Fruit fly (Drosophila melanogaster) whole organism, embryonic: ENCODE data around the gene Fmr1.
A peak's percentile ranks its signal among the peaks of the same experiment; 100 is the strongest.

Experiments
- Aef1 ChIP-seq: fragments of 200-800 bp; sonication (Bioruptor generic); IDR thresholded peaks from 3 replicates; pipeline ENCODE4 v1.3.6; 2022; ENCODE audit warnings: missing biosample characterization, missing genetic modification characterization
- CG11093 ChIP-seq: fragments of 200-800 bp; sonication (Bioruptor generic); IDR thresholded peaks from 3 replicates; pipeline ENCODE4 v1.3.6; 2022; ENCODE audit warnings: missing biosample characterization, missing genetic modification characterization
- CG11504 ChIP-seq: fragments of 200-800 bp; sonication (Bioruptor generic); optimal IDR thresholded peaks from 3 replicates; lab custom pipeline; 2019; ENCODE audit warnings: missing biosample characterization, mild to moderate bottlenecking, missing genetic modification characterization, moderate library complexity
- CG12942 ChIP-seq: fragments of 200-800 bp; sonication (Bioruptor generic); optimal IDR thresholded peaks from 3 replicates; lab custom pipeline; 2016; ENCODE audit warnings: missing biosample characterization, missing genetic modification characterization
- CG13287 ChIP-seq: fragments of 200-800 bp; sonication (Bioruptor generic); IDR thresholded peaks from 2 replicates; pipeline ENCODE4 v1.3.6; 2022; ENCODE audit warnings: missing biosample characterization, missing genetic modification characterization; ENCODE audit not compliant: partially characterized antibody
- CG13894 ChIP-seq: fragments of 200-800 bp; sonication (Bioruptor generic); optimal IDR thresholded peaks from 3 replicates; lab custom pipeline; 2018; ENCODE audit warnings: missing biosample characterization, mild to moderate bottlenecking, missing genetic modification characterization, moderate library complexity
- CG15479 ChIP-seq: fragments of 200-800 bp; sonication (Bioruptor generic); optimal IDR thresholded peaks from 3 replicates; lab custom pipeline; 2019; ENCODE audit warnings: missing biosample characterization, mild to moderate bottlenecking, missing genetic modification characterization, moderate library complexity
- CG16813 ChIP-seq: fragments of 200-800 bp; sonication (Bioruptor generic); IDR thresholded peaks from 3 replicates; pipeline ENCODE4 v1.3.6; 2022; ENCODE audit warnings: missing biosample characterization, missing genetic modification characterization; ENCODE audit not compliant: partially characterized antibody
- CG2199 ChIP-seq: fragments of 200-800 bp; sonication (Bioruptor generic); IDR thresholded peaks from 3 replicates; pipeline ENCODE4 v1.3.6; 2022; ENCODE audit warnings: missing biosample characterization, missing genetic modification characterization
- CG7271 ChIP-seq: fragments of 200-800 bp; sonication (Bioruptor generic); optimal IDR thresholded peaks from 2 replicates; lab custom pipeline; 2018; ENCODE audit warnings: missing biosample characterization, mild to moderate bottlenecking, missing genetic modification characterization, moderate library complexity
- CG8478 ChIP-seq: fragments of >200 bp; optimal IDR thresholded peaks from 2 replicates; lab custom pipeline; 2018
- Doc3 ChIP-seq: fragments of 200-800 bp; sonication (Bioruptor generic); IDR thresholded peaks from 3 replicates; pipeline ENCODE4 v1.3.6; 2022; ENCODE audit warnings: missing biosample characterization, missing genetic modification characterization; ENCODE audit not compliant: partially characterized antibody
- Ets65A ChIP-seq: fragments of 200-800 bp; sonication (Bioruptor generic); peaks from one replicate; lab custom pipeline; 2016; ENCODE audit warnings: missing biosample characterization, missing genetic modification characterization
- Fer3 ChIP-seq: fragments of 200-800 bp; sonication (Bioruptor generic); optimal IDR thresholded peaks from 2 replicates; lab custom pipeline; 2018; ENCODE audit warnings: missing biosample characterization, mild to moderate bottlenecking, missing genetic modification characterization, moderate library complexity
- HLHmδ ChIP-seq: fragments of 200-800 bp; sonication (Bioruptor generic); optimal IDR thresholded peaks from 2 replicates; lab custom pipeline; 2018; ENCODE audit warnings: missing biosample characterization, mild to moderate bottlenecking, missing genetic modification characterization, moderate library complexity
- Med ChIP-seq: fragments of 200-800 bp; sonication (Bioruptor generic); peaks from one replicate; lab custom pipeline; 2016; ENCODE audit warnings: missing biosample characterization, missing genetic modification characterization, mild to moderate bottlenecking, inconsistent platforms, moderate library complexity
- NK7.1 ChIP-seq: fragments of 200-800 bp; sonication (Bioruptor generic); optimal IDR thresholded peaks from 3 replicates; lab custom pipeline; 2016; ENCODE audit warnings: missing biosample characterization, missing genetic modification characterization
- Sin3A ChIP-seq: fragments of >200 bp; optimal IDR thresholded peaks from 2 replicates; lab custom pipeline; 2018
- cad ChIP-seq: fragments of >200 bp; optimal IDR thresholded peaks from 2 replicates; lab custom pipeline; 2017; ENCODE audit warnings: missing biosample characterization, missing genetic modification characterization
- cg ChIP-seq: fragments of 200-800 bp; sonication (Bioruptor generic); optimal IDR thresholded peaks from 3 replicates; lab custom pipeline; 2019; ENCODE audit warnings: missing biosample characterization, mild to moderate bottlenecking, missing genetic modification characterization, moderate library complexity
- chinmo ChIP-seq: fragments of 200-800 bp; sonication (Bioruptor generic); IDR thresholded peaks from 4 replicates; pipeline ENCODE4 v1.3.6; 2022; ENCODE audit warnings: missing biosample characterization, missing genetic modification characterization; ENCODE audit not compliant: partially characterized antibody
- en ChIP-seq: fragments of 200-800 bp; sonication (Bioruptor generic); optimal IDR thresholded peaks from 2 replicates; lab custom pipeline; 2016; ENCODE audit warnings: missing biosample characterization, missing genetic modification characterization
- exex ChIP-seq: fragments of 200-800 bp; sonication (Bioruptor generic); optimal IDR thresholded peaks from 4 replicates; lab custom pipeline; 2018; ENCODE audit warnings: missing biosample characterization, mild to moderate bottlenecking, missing genetic modification characterization, moderate library complexity
- ftz-f1 ChIP-seq: fragments of 200-800 bp; sonication (Bioruptor generic); optimal IDR thresholded peaks from 2 replicates; lab custom pipeline; 2016; ENCODE audit warnings: missing biosample characterization, missing genetic modification characterization
- grn ChIP-seq: fragments of 200-800 bp; sonication (Bioruptor generic); optimal IDR thresholded peaks from 3 replicates; lab custom pipeline; 2017; ENCODE audit warnings: missing biosample characterization, missing genetic modification characterization
- gro ChIP-seq: fragments of 200-800 bp; sonication (Bioruptor generic); optimal IDR thresholded peaks from 2 replicates; lab custom pipeline; 2016; ENCODE audit warnings: missing biosample characterization, missing genetic modification characterization
- gsb ChIP-seq: fragments of 200-800 bp; sonication (Bioruptor generic); IDR thresholded peaks from 2 replicates; pipeline ENCODE4 v1.3.6; 2022; ENCODE audit warnings: missing biosample characterization, missing genetic modification characterization
- hkb ChIP-seq, 2 experiments: fragments of 200-800 bp in 1 of 2; fragments of >200 bp in 1 of 2; sonication (Bioruptor generic) in 1 of 2; IDR thresholded peaks in 1 of 2; optimal IDR thresholded peaks in 1 of 2; 2 replicates each; pipeline versions ENCODE4 v1.3.6 to Lab custom; 2017 to 2022; ENCODE audit warnings: missing biosample characterization in 1 of 2, missing genetic modification characterization in 1 of 2
- ind ChIP-seq: fragments of 200-800 bp; sonication (Bioruptor generic); optimal IDR thresholded peaks from 3 replicates; lab custom pipeline; 2016; ENCODE audit warnings: missing biosample characterization, missing genetic modification characterization
- nom ChIP-seq: fragments of 200-800 bp; sonication (Bioruptor generic); optimal IDR thresholded peaks from 2 replicates; lab custom pipeline; 2017; ENCODE audit warnings: missing biosample characterization, missing genetic modification characterization, mild to moderate bottlenecking, moderate library complexity, missing genetic modification reagents
- pan ChIP-seq, 4 experiments: fragments of >200 bp in 3 of 4; fragments of 200-800 bp in 1 of 4; sonication (Bioruptor generic) in 1 of 4; optimal IDR thresholded peaks in 3 of 4; IDR thresholded peaks in 1 of 4; 2 replicates each; pipeline versions ENCODE4 v1.3.6 to Lab custom; 2017 to 2022; ENCODE audit warnings: missing biosample characterization in 2 of 4, missing genetic modification characterization in 2 of 4, mixed read lengths in 1 of 4
- sens ChIP-seq: fragments of 200-800 bp; sonication (Bioruptor generic); peaks from one replicate; lab custom pipeline; 2016; ENCODE audit warnings: missing biosample characterization, missing genetic modification characterization
- sug ChIP-seq: fragments of 200-800 bp; optimal IDR thresholded peaks from 2 replicates; lab custom pipeline; 2019; ENCODE audit warnings: missing biosample characterization, mild to moderate bottlenecking, missing genetic modification characterization, moderate library complexity
- twi ChIP-seq: fragments of 200-800 bp; optimal IDR thresholded peaks from 2 replicates; lab custom pipeline; 2019; ENCODE audit warnings: missing biosample characterization, mild to moderate bottlenecking, missing genetic modification characterization, moderate library complexity
- zen ChIP-seq: fragments of 200-800 bp; sonication (Bioruptor generic); optimal IDR thresholded peaks from 3 replicates; lab custom pipeline; 2018; ENCODE audit warnings: missing biosample characterization, mild to moderate bottlenecking, missing genetic modification characterization, moderate library complexity

Fmr1 gene

dm6 chr3R:10115797-10116196, 5.9 kb upstream of the Fmr1 start:
- TF ChIP-seq CG2199 (GFP tag; lab: Robert Waterston, UW), result no peak
- peak; percentile 6 for TF ChIP-seq CG13894 (tag; lab: Kevin White, UChicago)
- TF ChIP-seq Doc3 (GFP tag; lab: Robert Waterston, UW), result no peak
- TF ChIP-seq NK7.1 (GFP tag; lab: Kevin White, UChicago), result no peak
- no peak for TF ChIP-seq Fer3 (tag; lab: Kevin White, UChicago)
- 0 out of 4 replicates have a peak, but pooled peaks have one; percentile 24 for TF ChIP-seq chinmo (GFP tag; lab: Robert Waterston, UW)
- no peak for TF ChIP-seq CG11504 (tag; lab: Kevin White, UChicago)

dm6 chr3R:10114915-10115534, 5.1 kb upstream of the Fmr1 start:
- TF ChIP-seq nom (GFP tag; lab: Kevin White, UChicago) (peak; percentile 74), Ets65A (GFP tag; lab: Kevin White, UChicago) (peak; percentile 46), sens (GFP tag; lab: Kevin White, UChicago) (peak; percentile 31), exex (tag; lab: Kevin White, UChicago) (peak; percentile 44), pan (optimal IDR thresholded peaks at IDR 0.05; lab: Kevin White, UChicago) (no peak), pan (GFP tag; optimal IDR thresholded peaks at IDR 0.05 in 1 of 2, IDR thresholded peaks at IDR 0.05 in 1 of 2) (no peak), twi (no peak), CG11504 (tag; lab: Kevin White, UChicago) (no peak), gsb (GFP tag; lab: Robert Waterston, UW) (0 out of 2 replicates have a peak, but pooled peaks have one; percentile 8), CG15479 (GFP tag; lab: Kevin White, UChicago) (peak; percentile 89)

dm6 chr3R:10113746-10114145, 3.8 kb upstream of the Fmr1 start:
- TF ChIP-seq grn (GFP tag; lab: Kevin White, UChicago), result peak; percentile 98
- peak; percentile 66 for TF ChIP-seq zen (tag; lab: Kevin White, UChicago)
- peak; percentile 52 for TF ChIP-seq sens (GFP tag; lab: Kevin White, UChicago)
- no peak for TF ChIP-seq HLHmδ (GFP tag; lab: Kevin White, UChicago)
- TF ChIP-seq gro (GFP tag; lab: Kevin White, UChicago), result peak; percentile 42
- peak; percentile 58 for TF ChIP-seq CG15479 (GFP tag; lab: Kevin White, UChicago)
- peak; percentile 91 for TF ChIP-seq sug (tag; lab: Kevin White, UChicago)
- TF ChIP-seq ftz-f1 (GFP tag; lab: Kevin White, UChicago), result no peak
- TF ChIP-seq CG16813 (GFP tag; lab: Robert Waterston, UW), result no peak
- TF ChIP-seq CG7271, result no peak
- TF ChIP-seq en, result no peak
- TF ChIP-seq exex (tag; lab: Kevin White, UChicago), result peak; percentile 98
- TF ChIP-seq CG13287 (GFP tag; lab: Robert Waterston, UW), result no peak

dm6 chr3R:10112195-10112594, 2.3 kb upstream of the Fmr1 start, which contains the start of gene CAH7:
TSS of gene CAH7 (plus strand) at chr3R:10112237.
- TF ChIP-seq CG12942 (no peak), cg (peak; percentile 82), CG15479 (GFP tag; lab: Kevin White, UChicago) (peak; percentile 82), CG11093 (GFP tag; lab: Robert Waterston, UW) (0 out of 3 replicates have a peak, but pooled peaks have one; percentile 2), Sin3A (no peak), chinmo (GFP tag; lab: Robert Waterston, UW) (0 out of 4 replicates have a peak, but pooled peaks have one; percentile 59), cad (GFP tag; lab: Kevin White, UChicago) (peak; percentile 42), hkb (optimal IDR thresholded peaks at IDR 0.05; lab: Kevin White, UChicago) (no peak), hkb (GFP tag; IDR thresholded peaks at IDR 0.05; lab: Robert Waterston, UW) (0 out of 2 replicates have a peak, but pooled peaks have one; percentile 2), ind (GFP tag; lab: Kevin White, UChicago) (no peak), CG8478 (lab: Kevin White, UChicago) (peak; percentile 22), Med (GFP tag; lab: Kevin White, UChicago) (peak; percentile 13), Aef1 (GFP tag; lab: Robert Waterston, UW) (no peak)
